Fruit fly (Drosophila melanogaster): Measurements from ENCODE around the gene trn.

DNA sequence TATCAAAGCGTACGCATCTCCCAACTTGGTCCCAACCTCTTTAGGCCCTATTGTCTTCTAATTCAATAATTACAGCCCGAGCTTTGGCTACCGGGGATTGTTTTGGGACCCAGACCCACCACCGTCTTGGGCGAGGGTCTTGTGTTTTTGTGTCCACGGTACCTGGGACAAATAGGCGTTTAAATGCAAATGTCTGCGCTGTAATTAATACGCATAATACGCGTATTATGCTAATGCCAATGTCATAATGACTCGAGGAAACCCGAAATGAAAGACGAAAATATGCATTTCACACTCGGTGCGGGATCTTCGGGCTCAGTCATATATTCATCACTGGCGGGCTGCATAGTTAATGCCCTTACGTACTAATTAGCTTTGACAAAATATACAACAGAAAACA lies 49.7 kb upstream of the trn start:
- TF ChIP-seq CG7045 (GFP tag; optimal IDR thresholded peaks at IDR 0.05) (no peak), ovo (GFP tag; optimal IDR thresholded peaks at IDR 0.05) (no peak)

Measured in whole organism, adult.